Worm (Caenorhabditis elegans): Measurements from ENCODE around the gene zyx-1.

ce11 chrII:13029290-13030050 lies 27.2 kb upstream of the zyx-1 start:
- no peak for TF ChIP-seq mes-4 (tag; optimal IDR thresholded peaks at IDR 0.05)
- no peak for TF ChIP-seq ceh-27 (GFP tag; optimal IDR thresholded peaks at IDR 0.05)
- TF ChIP-seq bed-1 (GFP tag; IDR thresholded peaks at IDR 0.05), result no peak
- TF ChIP-seq madf-8 (GFP tag; conservative IDR thresholded peaks at IDR 0.05), result no peak
- TF ChIP-seq B0336.3 (GFP tag; IDR thresholded peaks at IDR 0.05), result no peak
- no peak for TF ChIP-seq fkh-3 (tag; optimal IDR thresholded peaks at IDR 0.05)

Data from whole organism, young adult.